Worm (Caenorhabditis elegans) whole organism, mixed stage, embryonic: ENCODE measurements around the gene F33G12.3.

Experiments
- pha-4 ChIP-seq: fragments of 150-350 bp; optimal IDR thresholded peaks from 2 replicates; lab custom pipeline; 2018; ENCODE audit warnings: missing biosample characterization, missing genetic modification reagents, missing genetic modification characterization
- snpc-4 ChIP-seq: fragments of 150-350 bp; optimal IDR thresholded peaks from 2 replicates; lab custom pipeline; 2014; ENCODE audit warnings: missing biosample characterization, missing genetic modification characterization

DNA sequence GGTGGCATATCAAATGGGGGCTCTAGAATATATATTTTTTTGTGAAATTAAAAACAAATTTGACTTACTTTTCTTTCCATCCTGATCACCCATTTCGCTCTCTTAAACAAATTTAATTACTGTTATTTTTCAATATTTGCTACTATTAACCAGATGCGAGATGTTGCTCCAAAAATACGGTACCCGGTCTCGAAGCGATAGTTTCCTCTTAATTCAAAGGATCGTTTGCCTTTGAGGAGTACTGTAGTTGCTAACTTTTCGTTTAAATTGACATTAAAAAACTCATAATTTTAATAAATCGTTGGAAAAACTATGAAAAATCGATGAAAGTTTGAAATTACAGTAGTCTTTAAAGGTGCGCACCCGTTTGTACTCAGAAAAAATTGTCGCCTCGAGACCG is 49.5 kb upstream of the F33G12.3 start, which contains the start of gene C04G6.4:
- TF ChIP-seq snpc-4 (tag; lab: Kevin White, UChicago) = no peak
- TF ChIP-seq pha-4 (tag; lab: Kevin White, UChicago) = no peak
